Worm (Caenorhabditis elegans): ENCODE data around the gene frpr-8.

Gene frpr-8

DNA sequence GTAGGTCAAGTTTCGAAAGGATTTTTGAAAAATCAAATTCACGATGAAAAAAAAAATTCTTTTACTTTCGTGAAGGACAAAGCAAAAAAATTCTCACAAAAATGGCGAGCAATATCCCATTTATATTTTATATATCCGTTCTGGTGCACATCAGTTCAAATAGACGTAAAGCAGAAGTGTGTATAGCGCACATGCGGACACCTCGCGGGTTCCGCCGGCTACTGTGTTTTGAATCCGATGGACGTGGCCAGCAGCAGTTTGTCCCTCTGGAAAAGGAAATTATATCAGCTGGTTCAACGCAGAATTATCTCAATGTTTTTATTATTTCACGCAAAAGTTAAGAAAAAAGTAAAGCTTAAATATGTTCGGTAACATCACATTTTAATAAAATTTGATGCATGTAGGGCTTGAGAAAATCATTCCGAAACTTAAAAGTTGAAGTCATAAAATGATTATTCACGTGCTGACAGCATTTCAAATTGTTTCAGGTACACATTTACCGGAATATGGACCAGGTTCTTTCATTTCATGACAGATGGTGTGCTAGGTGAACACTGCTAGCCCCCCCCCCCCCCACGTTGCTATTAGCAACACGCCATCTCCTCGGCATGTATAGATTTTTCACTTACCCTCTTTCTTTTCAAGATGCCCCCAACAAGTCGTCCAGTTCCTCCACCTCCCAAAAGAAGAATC is 6.2 kb downstream of the frpr-8 start, which contains the start of gene jbts-14:
TSS of gene jbts-14 (plus strand) at position 643 of the 693 bp plus-strand sequence.
- TF ChIP-seq dao-5 (tag; optimal IDR thresholded peaks at IDR 0.05) (no peak), him-1 (tag; optimal IDR thresholded peaks at IDR 0.05) (no peak), W03F9.2 (tag; optimal IDR thresholded peaks at IDR 0.05) (no peak)

DNA sequence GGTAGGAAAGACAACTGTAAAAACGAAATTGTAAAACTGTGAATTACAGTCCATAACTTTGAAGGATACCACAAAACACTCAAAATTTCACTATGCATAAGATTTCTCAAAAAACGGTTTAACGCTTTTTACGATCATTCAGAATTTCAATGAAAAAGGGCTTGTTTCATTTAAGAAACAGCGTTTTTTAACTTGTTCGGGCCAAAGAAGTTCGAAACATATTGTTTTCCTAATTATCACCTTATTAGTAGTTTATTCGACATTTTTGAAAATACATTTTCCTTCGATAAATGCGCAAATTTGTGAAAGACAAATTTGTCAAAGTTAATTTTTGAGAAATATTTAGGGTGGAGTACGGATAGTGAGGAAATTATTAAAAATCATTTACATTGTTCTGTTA is 7.2 kb downstream of the frpr-8 start:
- no peak for TF ChIP-seq dao-5 (tag; optimal IDR thresholded peaks at IDR 0.05)
- TF ChIP-seq him-1 (tag; optimal IDR thresholded peaks at IDR 0.05): no peak

DNA sequence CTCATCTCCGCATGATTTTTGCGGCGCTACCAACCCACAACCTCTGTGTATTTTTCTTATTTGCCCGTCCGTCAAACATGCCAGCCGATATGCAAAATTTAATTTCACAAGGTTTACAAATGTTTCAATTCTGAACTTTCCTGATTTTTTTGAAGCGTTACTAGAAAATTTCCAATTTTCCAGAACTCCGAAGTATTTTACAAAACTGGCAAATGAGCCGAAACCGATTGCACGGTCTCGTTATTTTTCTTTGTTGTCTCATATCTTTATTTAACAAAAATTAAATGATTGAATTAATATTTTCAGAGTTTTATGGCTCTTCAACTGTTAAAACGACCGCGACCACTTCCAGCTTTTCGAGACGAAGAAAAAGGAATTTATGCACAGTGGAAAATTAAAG is 10.4 kb downstream of the frpr-8 start, which contains the start of gene F53A9.3:
TSS of gene F53A9.3 (plus strand) at position 301 of the 400 bp plus-strand sequence.
- TF ChIP-seq W03F9.2 (tag; optimal IDR thresholded peaks at IDR 0.05) (no peak), him-1 (tag; optimal IDR thresholded peaks at IDR 0.05) (no peak), dao-5 (tag; optimal IDR thresholded peaks at IDR 0.05) (no peak)

DNA sequence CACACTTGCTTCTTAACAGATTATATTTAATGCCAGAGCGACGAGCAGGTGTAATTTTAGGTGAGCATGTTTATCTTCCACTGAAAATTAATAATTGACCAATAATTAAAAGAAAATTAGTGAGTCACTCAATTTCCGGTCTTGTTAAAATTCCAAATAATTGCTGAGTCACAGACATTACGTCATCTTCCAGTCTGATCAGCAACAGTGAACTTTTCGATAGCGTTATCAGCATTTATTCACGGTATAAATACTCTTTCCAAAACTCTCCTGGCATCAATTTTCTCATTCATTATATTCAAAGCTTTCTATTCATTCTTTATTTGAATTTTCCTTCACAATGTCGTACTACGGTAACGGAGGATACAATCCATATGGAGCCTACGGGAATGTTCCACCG is 11.8 kb downstream of the frpr-8 start, which contains the start of gene kreg-1:
TSS of gene kreg-1 (plus strand) at position 341 of the 400 bp plus-strand sequence.
- TF ChIP-seq him-1 (tag; optimal IDR thresholded peaks at IDR 0.05): no peak
- no peak for TF ChIP-seq dao-5 (tag; optimal IDR thresholded peaks at IDR 0.05)

DNA sequence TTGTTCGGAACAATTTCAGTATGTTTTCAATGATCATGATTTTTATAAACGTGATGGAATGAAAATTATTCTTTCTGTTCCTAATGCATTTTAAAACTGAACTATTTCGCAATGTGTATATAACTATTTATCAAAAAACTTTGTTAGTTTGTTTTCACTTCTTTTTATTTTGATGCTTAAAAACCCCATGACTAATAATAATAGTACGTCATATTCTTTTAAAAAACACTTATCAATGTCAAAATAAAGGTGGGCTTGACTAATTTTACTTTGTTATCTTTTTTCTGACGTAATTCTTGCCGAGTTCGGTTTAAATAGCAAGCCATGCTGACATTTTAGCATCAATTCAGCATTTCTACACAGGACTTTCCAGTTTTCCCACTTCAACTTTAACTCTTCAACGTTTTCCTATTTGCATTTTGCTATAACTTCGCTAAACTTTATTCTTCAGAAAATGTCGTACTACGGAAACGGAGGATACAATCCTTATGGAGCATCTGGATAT is 13.6 kb downstream of the frpr-8 start, which contains the start of gene F53A9.1:
TSS of gene F53A9.1 (plus strand) at position 455 of the 505 bp plus-strand sequence.
- no peak for TF ChIP-seq dao-5 (tag; optimal IDR thresholded peaks at IDR 0.05)
- TF ChIP-seq him-1 (tag; optimal IDR thresholded peaks at IDR 0.05): no peak

DNA sequence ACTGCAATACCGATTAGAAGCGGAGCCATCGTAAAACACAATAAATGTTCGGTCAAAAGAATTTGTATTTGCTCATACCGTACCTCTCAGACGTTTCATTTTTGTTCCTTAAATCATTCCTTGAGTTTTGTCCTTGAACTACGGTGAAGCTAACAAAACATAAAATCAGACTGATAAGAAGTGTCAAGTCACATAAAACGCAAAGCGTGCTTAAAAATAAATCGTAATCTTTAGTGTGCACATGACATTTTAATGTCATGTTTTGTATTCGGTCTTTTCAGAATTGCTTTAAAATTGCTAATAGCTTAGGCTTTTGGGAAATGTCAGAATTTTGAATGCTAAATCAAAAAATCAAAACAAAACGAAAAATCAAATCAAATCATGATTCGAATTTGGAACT is 15.0 kb downstream of the frpr-8 start:
- no peak for TF ChIP-seq him-1 (tag; optimal IDR thresholded peaks at IDR 0.05)

DNA sequence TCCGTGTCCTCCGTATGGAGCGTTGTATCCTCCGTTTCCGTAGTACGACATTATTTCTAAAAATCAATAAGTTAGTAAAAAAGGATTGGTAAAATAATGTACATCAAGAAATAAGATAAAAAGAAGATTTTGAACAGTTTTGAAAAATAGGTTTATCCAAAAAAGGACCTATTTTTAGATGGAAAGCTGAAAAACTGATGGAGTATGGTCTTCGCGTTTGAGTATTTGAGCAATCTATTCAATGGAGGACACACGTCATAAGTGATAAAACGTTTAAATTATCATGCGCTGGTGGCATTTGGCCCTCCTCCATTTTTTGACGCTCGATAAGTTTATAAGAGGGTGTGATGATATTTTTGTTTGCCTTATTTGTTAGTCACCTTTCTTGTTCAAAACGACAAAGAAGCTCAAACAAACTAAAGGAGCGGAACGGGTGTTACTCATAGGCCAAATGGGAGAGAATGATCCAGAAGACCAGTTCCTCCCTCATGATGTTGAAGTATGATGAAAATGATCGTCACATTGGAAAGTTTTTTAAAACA is 16.2 kb downstream of the frpr-8 start, which contains the start of gene F53A9.6:
TSS of gene F53A9.6 (minus strand) at position 51 of the 542 bp plus-strand sequence.
- TF ChIP-seq dao-5 (tag; optimal IDR thresholded peaks at IDR 0.05) (no peak), him-1 (tag; optimal IDR thresholded peaks at IDR 0.05) (no peak), W03F9.2 (tag; optimal IDR thresholded peaks at IDR 0.05) (no peak)

DNA sequence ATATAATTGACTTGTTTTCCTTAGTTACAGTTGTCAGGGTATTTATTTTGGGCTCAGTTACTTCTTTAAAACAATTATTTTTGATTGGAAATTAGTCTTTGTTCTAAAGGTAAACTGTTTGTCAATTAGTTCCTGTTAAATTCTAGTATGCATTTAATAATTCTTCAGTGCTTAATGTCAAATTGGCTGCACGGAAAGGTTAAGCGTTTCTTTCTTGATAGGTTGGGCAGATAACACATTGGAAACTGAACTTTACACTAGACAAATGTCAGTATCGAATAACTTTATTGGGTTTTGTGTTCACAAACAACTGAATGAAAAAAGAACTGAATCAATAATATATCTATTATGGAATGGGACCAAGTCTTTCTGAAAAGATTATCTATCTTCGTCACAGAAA is 17.2 kb downstream of the frpr-8 start:
- TF ChIP-seq him-1 (tag; optimal IDR thresholded peaks at IDR 0.05) (no peak), W03F9.2 (tag; optimal IDR thresholded peaks at IDR 0.05) (no peak), dao-5 (tag; optimal IDR thresholded peaks at IDR 0.05) (no peak)

DNA sequence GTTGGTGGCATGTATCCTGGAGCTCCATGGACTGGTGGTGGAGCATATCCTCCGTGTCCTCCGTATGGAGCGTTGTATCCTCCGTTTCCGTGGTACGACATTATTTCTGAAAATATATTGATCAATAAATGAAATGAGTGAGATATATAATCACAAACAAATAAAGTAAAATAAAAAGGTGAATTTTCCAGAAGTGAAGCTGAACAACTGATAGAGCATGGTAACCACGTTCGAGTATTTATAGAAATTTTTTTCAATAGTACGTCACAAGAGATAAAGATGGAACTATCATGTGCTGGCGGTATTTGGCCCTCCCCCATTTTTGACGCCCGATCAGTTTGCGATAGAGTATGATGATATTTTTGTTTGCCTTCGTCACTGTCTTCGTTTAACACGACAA is 19.2 kb downstream of the frpr-8 start, which contains the start of gene F53A9.7:
TSS of gene F53A9.7 (minus strand) at position 101 of the 400 bp plus-strand sequence.
- no peak for TF ChIP-seq him-1 (tag; optimal IDR thresholded peaks at IDR 0.05)
- no peak for TF ChIP-seq W03F9.2 (tag; optimal IDR thresholded peaks at IDR 0.05)
- TF ChIP-seq dao-5 (tag; optimal IDR thresholded peaks at IDR 0.05): no peak

DNA sequence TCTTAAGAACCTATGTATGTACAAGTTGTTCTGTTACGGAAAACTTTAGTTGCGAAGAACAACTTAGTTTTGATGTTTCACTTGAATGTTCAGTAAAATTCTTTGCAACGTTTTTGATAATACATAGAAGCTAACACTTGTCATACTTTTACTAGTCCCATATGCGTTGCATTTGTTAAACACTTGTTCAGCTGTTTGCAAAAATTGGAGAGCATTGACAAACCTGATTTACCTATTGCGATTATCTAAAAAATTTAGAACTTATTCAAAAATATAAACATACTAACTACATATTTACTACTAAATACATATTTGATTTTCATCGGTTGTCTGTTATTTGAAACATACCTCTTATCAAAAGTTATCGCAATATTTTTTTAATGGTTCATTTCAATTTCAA is 20.5 kb downstream of the frpr-8 start:
- TF ChIP-seq dao-5 (tag; optimal IDR thresholded peaks at IDR 0.05): no peak
- TF ChIP-seq W03F9.2 (tag; optimal IDR thresholded peaks at IDR 0.05): no peak
- TF ChIP-seq him-1 (tag; optimal IDR thresholded peaks at IDR 0.05): no peak

DNA sequence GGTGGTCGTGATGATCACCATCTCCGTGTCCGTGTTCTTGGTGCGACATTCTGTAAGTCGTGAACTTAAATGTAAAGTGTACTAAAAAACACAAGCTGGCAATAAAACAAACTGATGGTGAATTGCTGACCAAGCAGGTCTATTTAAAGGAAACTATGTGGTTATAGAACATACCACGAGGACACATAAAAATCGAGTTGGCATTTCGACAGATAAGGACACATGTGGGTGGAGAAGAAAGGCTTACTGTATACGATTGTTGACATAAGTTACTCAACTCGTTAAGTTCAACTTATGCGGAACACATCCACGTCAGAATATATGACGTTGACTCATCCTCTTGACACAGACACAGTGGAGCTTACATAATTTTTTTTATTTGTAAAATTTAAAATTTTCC is 21.2 kb downstream of the frpr-8 start, which contains the start of gene F53A9.8:
TSS of gene F53A9.8 (minus strand) at position 49 of the 400 bp plus-strand sequence.
- TF ChIP-seq dao-5 (tag; optimal IDR thresholded peaks at IDR 0.05) (no peak), W03F9.2 (tag; optimal IDR thresholded peaks at IDR 0.05) (no peak), him-1 (tag; optimal IDR thresholded peaks at IDR 0.05) (no peak)

DNA sequence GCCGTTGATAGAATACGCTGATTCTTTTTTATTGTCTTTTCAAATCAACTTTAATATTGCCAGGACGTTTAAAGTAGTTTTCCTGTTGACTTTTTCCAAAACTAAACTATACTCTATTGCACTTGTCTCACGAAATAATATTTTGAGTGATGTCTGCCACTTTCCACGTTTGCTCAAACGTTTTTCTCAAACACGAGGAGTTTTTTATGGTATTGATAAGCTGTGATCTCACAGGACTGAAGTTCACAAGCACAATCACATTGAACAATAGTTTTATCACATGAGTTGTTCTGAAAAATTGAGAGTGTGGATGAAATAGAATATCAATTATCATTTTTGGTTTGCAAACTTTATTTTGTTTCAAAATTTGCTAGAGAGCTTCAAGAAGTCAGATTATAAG is 22.3 kb downstream of the frpr-8 start:
- no peak for TF ChIP-seq W03F9.2 (tag; optimal IDR thresholded peaks at IDR 0.05)
- no peak for TF ChIP-seq him-1 (tag; optimal IDR thresholded peaks at IDR 0.05)
- no peak for TF ChIP-seq dao-5 (tag; optimal IDR thresholded peaks at IDR 0.05)

DNA sequence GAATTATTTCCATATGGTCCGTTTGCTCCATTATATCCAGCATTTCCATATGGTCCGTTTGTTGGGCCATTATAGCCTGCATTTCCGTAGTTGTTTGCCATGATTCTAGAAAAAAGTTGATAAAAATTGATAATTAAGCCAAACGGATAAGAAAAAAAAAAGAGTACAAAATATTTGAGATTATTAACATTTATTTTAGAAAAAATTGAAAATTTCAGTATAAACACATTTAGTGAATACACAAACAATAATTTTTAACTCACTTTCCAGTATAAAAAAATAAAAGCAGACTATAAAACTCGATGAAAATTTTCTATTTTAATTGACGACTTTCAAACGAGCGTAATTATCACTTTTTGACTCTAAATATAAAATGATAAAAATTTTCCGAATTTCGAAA is 23.0 kb downstream of the frpr-8 start, which contains the start of gene F53A9.9:
TSS of gene F53A9.9 (minus strand) at position 101 of the 400 bp plus-strand sequence.
- TF ChIP-seq W03F9.2 (tag; optimal IDR thresholded peaks at IDR 0.05): no peak

DNA sequence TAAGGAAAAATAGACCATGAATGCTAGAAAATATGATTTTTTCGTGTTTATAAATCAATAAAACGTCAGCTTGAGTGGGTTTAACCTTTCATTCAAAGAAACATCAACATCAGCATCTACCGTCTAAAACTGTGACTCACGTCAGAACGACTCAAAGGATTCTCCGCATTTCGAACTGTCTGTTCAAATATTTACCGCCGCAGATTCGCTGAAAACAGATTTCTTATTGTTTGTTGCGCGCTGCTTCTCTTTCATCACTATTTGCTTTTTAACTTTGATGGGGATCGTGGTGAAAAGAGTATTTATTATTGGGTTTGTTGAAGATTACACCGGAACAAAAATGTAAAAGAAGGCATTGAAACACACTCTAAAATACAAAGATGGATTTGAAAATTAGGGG is 23.7 kb downstream of the frpr-8 start:
- TF ChIP-seq W03F9.2 (tag; optimal IDR thresholded peaks at IDR 0.05): no peak
- TF ChIP-seq dao-5 (tag; optimal IDR thresholded peaks at IDR 0.05): no peak
- no peak for TF ChIP-seq him-1 (tag; optimal IDR thresholded peaks at IDR 0.05)
